Worm (Caenorhabditis elegans) whole organism, L4 larva: ENCODE data around the gene Y73B6BL.288.

Experiments
- arid-1 ChIP-seq: fragments of 200-800 bp; sonication (Bioruptor generic); conservative IDR thresholded peaks from 2 replicates; pipeline ENCODE4 v1.3.6; 2022; ENCODE audit warnings: missing genetic modification reagents, missing genetic modification characterization, missing compliant biosample characterization
- dve-1 ChIP-seq: sonication (generic microtip); optimal IDR thresholded peaks from 2 replicates; lab custom pipeline; 2017; ENCODE audit warnings: antibody characterized with exemption, mild to moderate bottlenecking, missing genetic modification characterization, missing compliant biosample characterization; ENCODE audit not compliant: insufficient read depth
- snpc-1.2 ChIP-seq: fragments of 200-800 bp; sonication (Bioruptor generic); IDR thresholded peaks from 2 replicates; pipeline ENCODE4 v1.3.6; 2022; ENCODE audit warnings: missing genetic modification reagents, missing genetic modification characterization, missing compliant biosample characterization
- unc-62 ChIP-seq, 3 experiments: fragments of 150-350 bp in 1 of 3; sonication (generic microtip); optimal IDR thresholded peaks in 2 of 3; peaks in 1 of 3; 1 replicate in 1 of 3; 2 replicates in 2 of 3; lab custom pipeline; 2014 to 2017; ENCODE audit warnings: missing biosample characterization in 3 of 3, missing genetic modification characterization in 3 of 3, missing genetic modification reagents in 3 of 3, missing genotype in 1 of 3

Gene Y73B6BL.288

ce11 chrIV:6294081-6294480 lies 48.2 kb downstream of the Y73B6BL.288 start, which contains the start of gene hil-2:
TSS of gene hil-2 (plus strand) at chrIV:6294240.
- TF ChIP-seq unc-62 (GFP tag; optimal IDR thresholded peaks at IDR 0.05 in 1 of 2; lab: Kevin White, UChicago): peak in 1 of 2 experiments; percentile 66
- no peak for TF ChIP-seq unc-62 (tag; optimal IDR thresholded peaks at IDR 0.05; lab: Kevin White, UChicago)
- TF ChIP-seq snpc-1.2 (GFP tag; lab: Robert Waterston, UW): 0 out of 2 replicates have a peak, but pooled peaks have one; percentile 27
- TF ChIP-seq dve-1 (tag; lab: Kevin White, UChicago): peak; percentile 4
- no peak for TF ChIP-seq arid-1 (GFP tag; lab: Robert Waterston, UW)
